Worm (Caenorhabditis elegans) whole organism, late embryonic: ENCODE measurements around the gene acs-11.

ENCODE experiments used
- C08G9.2 ChIP-seq: sonication (generic microtip); optimal IDR thresholded peaks from 2 replicates; lab custom pipeline; 2016; ENCODE audit warnings: mild to moderate bottlenecking, missing genetic modification characterization, moderate library complexity, missing compliant biosample characterization
- ama-1 ChIP-seq: fragments of 150-350 bp; optimal IDR thresholded peaks from 2 replicates; lab custom pipeline; 2014
- ceh-34 ChIP-seq: sonication (generic microtip); optimal IDR thresholded peaks from 2 replicates; lab custom pipeline; 2016; ENCODE audit warnings: mild to moderate bottlenecking, missing genetic modification characterization, missing compliant biosample characterization
- ceh-48 ChIP-seq: sonication (generic microtip); optimal IDR thresholded peaks from 2 replicates; lab custom pipeline; 2016; ENCODE audit warnings: missing genetic modification characterization, inconsistent platforms, missing compliant biosample characterization
- ets-4 ChIP-seq: sonication (generic microtip); optimal IDR thresholded peaks from 2 replicates; lab custom pipeline; 2016; ENCODE audit warnings: missing genetic modification characterization, missing compliant biosample characterization
- lin-11 ChIP-seq: fragments of 200-800 bp; sonication (Bioruptor generic); optimal IDR thresholded peaks from 2 replicates; lab custom pipeline; 2018; ENCODE audit warnings: mild to moderate bottlenecking, missing genetic modification characterization, missing compliant biosample characterization
- pha-4 ChIP-seq: fragments of 150-350 bp; optimal IDR thresholded peaks from 2 replicates; lab custom pipeline; 2018; ENCODE audit warnings: missing biosample characterization, missing genetic modification reagents, missing genetic modification characterization
- tbx-2 ChIP-seq: sonication (generic microtip); optimal IDR thresholded peaks from 2 replicates; lab custom pipeline; 2016; ENCODE audit warnings: missing genetic modification characterization, missing compliant biosample characterization
- unc-42 ChIP-seq: sonication (generic microtip); optimal IDR thresholded peaks from 2 replicates; lab custom pipeline; 2016; ENCODE audit warnings: missing genotype, missing genetic modification characterization, missing compliant biosample characterization
- unc-55 ChIP-seq: sonication (generic microtip); optimal IDR thresholded peaks from 2 replicates; lab custom pipeline; 2017; ENCODE audit warnings: missing biosample characterization, missing genetic modification reagents, missing genetic modification characterization

- no peak for TF ChIP-seq lin-11 (tag; lab: Kevin White, UChicago)
- no peak for TF ChIP-seq ceh-48
- no peak for TF ChIP-seq tbx-2
- TF ChIP-seq ceh-34 (tag; lab: Kevin White, UChicago), result no peak
- TF ChIP-seq ets-4 (tag; lab: Kevin White, UChicago), result no peak
- TF ChIP-seq ama-1, result no peak
- no peak for TF ChIP-seq unc-42 (tag; lab: Kevin White, UChicago)
- no peak for TF ChIP-seq pha-4 (tag; lab: Kevin White, UChicago)
- no peak for TF ChIP-seq C08G9.2
- no peak for TF ChIP-seq unc-55 (GFP tag; lab: Kevin White, UChicago)
These were observed 15.8 kb upstream of the acs-11 start, which contains the start of gene F10G7.10 for ce11 chrII:4726120-4726519.
